Worm (Caenorhabditis elegans): ENCODE data around the gene orai-1.
"Not testable (repeated sequence)": the region's sequence is repeated elsewhere in the genome, so short reads cannot be mapped to it uniquely, and the experiment has no call there.

orai-1 gene

ce11 chrIII:688869-689268 lies 42.3 kb downstream of the orai-1 start, which contains the start of gene elf-1:
Gene elf-1 (plus strand): TSS chrIII:689169.
- not testable (repeated sequence) for TF ChIP-seq ama-1 (optimal IDR thresholded peaks at IDR 0.05); sea-1 (GFP tag; conservative IDR thresholded peaks at IDR 0.05); ceh-13 (GFP tag; optimal IDR thresholded peaks at IDR 0.05)

- TF ChIP-seq B0310.2 (tag; optimal IDR thresholded peaks at IDR 0.05) (no peak), flt-1 (GFP tag; IDR thresholded peaks at IDR 0.05) (no peak), aly-1 (tag; optimal IDR thresholded peaks at IDR 0.05) (no peak), tbx-37 (GFP tag; conservative IDR thresholded peaks at IDR 0.05) (no peak), F13C5.2 (tag; optimal IDR thresholded peaks at IDR 0.05) (no peak), pes-1 (GFP tag; IDR thresholded peaks at IDR 0.05) (no peak), hmbx-1 (tag; optimal IDR thresholded peaks at IDR 0.05) (no peak), ets-7 (tag; optimal IDR thresholded peaks at IDR 0.05) (no peak), hmg-4 (GFP tag; optimal IDR thresholded peaks at IDR 0.05) (no peak), sea-1 (GFP tag; conservative IDR thresholded peaks at IDR 0.05) (no peak), ama-1 (optimal IDR thresholded peaks at IDR 0.05) (no peak), ceh-36 (tag; optimal IDR thresholded peaks at IDR 0.05) (no peak), scrt-1 (GFP tag; IDR thresholded peaks at IDR 0.05) (no peak), tra-4 (tag; optimal IDR thresholded peaks at IDR 0.05) (no peak), tbx-11 (GFP tag; IDR thresholded peaks at IDR 0.05) (no peak), hnd-1 (tag; optimal IDR thresholded peaks at IDR 0.05) (no peak), ceh-13 (GFP tag; optimal IDR thresholded peaks at IDR 0.05) (no peak)
Observed at ce11 chrIII:691933-692332, 45.4 kb downstream of the orai-1 start, which contains the start of gene W02B3.7. Gene W02B3.7 (minus strand): TSS chrIII:692033.

ce11 chrIII:696372-696771 lies 49.8 kb downstream of the orai-1 start, which contains the start of gene sel-15:
Gene sel-15 (minus strand): TSS chrIII:696472.
- TF ChIP-seq aly-1 (tag; optimal IDR thresholded peaks at IDR 0.05) (no peak), tbx-11 (GFP tag; IDR thresholded peaks at IDR 0.05) (no peak)

ce11 chrIII:698814-699213 lies 52.3 kb downstream of the orai-1 start:
- peak; percentile 65 for TF ChIP-seq pes-1 (GFP tag; IDR thresholded peaks at IDR 0.05)
- no peak for TF ChIP-seq B0310.2 (tag; optimal IDR thresholded peaks at IDR 0.05)
- TF ChIP-seq aly-1 (tag; optimal IDR thresholded peaks at IDR 0.05) = no peak
- 0 out of 2 replicates have a peak, but pooled peaks have one; percentile 30 for TF ChIP-seq sea-1 (GFP tag; conservative IDR thresholded peaks at IDR 0.05)
- no peak for TF ChIP-seq tra-4 (tag; optimal IDR thresholded peaks at IDR 0.05)
- TF ChIP-seq tbx-37 (GFP tag; conservative IDR thresholded peaks at IDR 0.05) = no peak
- TF ChIP-seq flt-1 (GFP tag; IDR thresholded peaks at IDR 0.05) = no peak
- TF ChIP-seq ceh-36 (tag; optimal IDR thresholded peaks at IDR 0.05) = no peak
- peak; percentile 63; the same call in 1 of the 2 replicates for TF ChIP-seq scrt-1 (GFP tag; IDR thresholded peaks at IDR 0.05)
- TF ChIP-seq hmg-4 (GFP tag; optimal IDR thresholded peaks at IDR 0.05) = peak; percentile 11

Data from whole organism, early embryonic.